Fruit fly (Drosophila melanogaster) S2 (cell line): ENCODE measurements around the gene Aplip1.
A peak's percentile ranks its signal among the peaks of the same experiment; 100 is the strongest.
"Not testable (repeated sequence)": the region's sequence is repeated elsewhere in the genome, so short reads cannot be mapped to it uniquely, and the experiment has no call there.

ENCODE experiments used
- CG8478 ChIP-seq: fragments of >200 bp; optimal IDR thresholded peaks from 2 replicates; lab custom pipeline; 2018
- CTCF ChIP-seq, 2 experiments: fragments of >200 bp; optimal IDR thresholded peaks; 2 replicates each; lab custom pipeline; 2018

Aplip1 gene

DNA sequence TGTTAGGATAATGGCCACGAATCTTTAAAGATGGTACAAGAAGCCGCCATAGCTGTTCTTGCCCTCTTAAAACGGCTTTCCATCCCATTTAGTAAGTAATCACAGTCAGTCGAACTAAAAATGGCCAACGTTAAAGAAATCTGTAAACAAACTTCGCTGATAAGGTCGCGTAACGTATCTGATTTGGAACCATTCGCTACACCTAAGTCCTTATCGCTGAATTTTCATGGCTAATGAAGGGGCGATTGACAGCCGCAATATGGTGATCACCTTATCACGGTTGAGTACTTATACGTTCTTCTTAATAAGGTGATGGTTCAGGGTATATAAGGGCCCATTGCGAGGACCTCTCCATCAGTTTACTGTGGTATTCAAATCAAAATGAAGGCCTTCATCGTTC is 16.5 kb downstream of the Aplip1 start, which contains the start of gene LysE:
Gene LysE, plus strand, starts transcription at position 257 of the 400 bp plus-strand sequence.
- no peak for TF ChIP-seq CG8478
- no peak for TF ChIP-seq CTCF (optimal IDR thresholded peaks at IDR 0.05; lab: Kevin White, UChicago)

DNA sequence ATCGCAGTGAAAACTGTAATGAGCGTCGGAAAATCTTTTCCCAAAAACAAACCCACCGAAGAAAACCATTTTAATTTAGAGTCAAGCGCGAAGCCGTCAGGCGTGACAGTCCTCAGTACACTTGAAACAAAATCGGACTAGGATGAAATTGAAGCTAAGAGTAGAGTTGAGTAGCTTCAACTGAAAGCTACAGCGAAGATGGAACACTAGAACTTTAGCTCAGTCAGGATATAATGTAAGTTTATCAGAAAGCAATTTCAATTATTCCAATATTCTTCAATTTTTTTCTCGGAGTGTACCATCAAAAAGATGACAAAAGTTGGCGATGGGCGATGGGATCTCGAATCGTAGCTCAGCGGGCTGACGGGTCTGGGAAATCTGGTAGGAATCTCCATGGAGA is 20.3 kb downstream of the Aplip1 start:
- TF ChIP-seq CTCF (optimal IDR thresholded peaks at IDR 0.05; lab: Kevin White, UChicago) = no peak
- no peak for TF ChIP-seq CG8478

DNA sequence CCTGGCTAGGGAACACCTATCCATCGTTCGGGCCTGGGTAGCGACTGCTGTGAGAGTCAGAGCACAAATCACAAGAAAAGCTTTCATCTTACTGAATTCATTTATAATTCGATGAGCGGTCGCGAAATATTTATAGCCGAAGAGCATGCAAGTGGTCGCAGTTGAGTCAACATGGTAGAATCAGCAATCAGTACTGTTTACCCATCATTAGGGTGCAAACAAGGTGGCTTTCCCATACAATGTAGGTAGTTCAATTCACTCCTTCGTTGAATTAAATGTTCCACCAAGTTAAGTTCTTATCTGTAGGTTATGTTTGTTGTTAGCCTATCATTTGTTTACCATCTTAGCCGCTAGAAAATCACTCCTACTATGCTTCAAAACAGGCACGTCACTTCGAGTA is 22.5 kb downstream of the Aplip1 start, which contains the start of gene LysP:
Gene LysP, minus strand, starts transcription at position 101 of the 400 bp plus-strand sequence.
- TF ChIP-seq CG8478 = no peak
- TF ChIP-seq CTCF (optimal IDR thresholded peaks at IDR 0.05; lab: Kevin White, UChicago) = no peak

DNA sequence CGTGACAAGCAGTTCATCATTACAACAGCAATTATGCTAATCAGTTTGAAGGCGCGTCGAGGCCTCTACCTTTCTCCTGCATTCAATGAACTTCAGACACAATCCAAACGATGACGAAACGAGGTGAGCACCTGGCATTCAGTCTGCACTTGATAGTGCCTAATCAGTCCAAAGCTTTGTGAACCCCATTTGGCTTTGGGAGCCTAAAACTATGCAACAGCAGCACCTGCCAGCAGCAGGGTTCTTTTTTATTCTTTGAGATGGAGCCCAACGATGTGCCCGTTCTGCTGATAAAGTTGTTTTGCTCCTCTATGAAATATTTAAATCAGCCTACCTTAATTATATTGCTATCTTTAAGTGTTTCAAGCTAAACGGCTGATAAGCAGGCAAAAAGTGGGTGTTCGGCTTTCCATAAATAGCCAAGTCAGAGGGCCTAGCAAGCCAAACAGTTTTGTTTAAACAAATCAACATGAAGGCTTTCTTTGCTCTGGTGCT is 31.2 kb downstream of the Aplip1 start, which contains the start of gene LysS:
Gene LysS, plus strand, starts transcription at position 445 of the 495 bp plus-strand sequence.
- TF ChIP-seq CTCF (optimal IDR thresholded peaks at IDR 0.05; lab: Kevin White, UChicago) (no peak), CG8478 (no peak)

DNA sequence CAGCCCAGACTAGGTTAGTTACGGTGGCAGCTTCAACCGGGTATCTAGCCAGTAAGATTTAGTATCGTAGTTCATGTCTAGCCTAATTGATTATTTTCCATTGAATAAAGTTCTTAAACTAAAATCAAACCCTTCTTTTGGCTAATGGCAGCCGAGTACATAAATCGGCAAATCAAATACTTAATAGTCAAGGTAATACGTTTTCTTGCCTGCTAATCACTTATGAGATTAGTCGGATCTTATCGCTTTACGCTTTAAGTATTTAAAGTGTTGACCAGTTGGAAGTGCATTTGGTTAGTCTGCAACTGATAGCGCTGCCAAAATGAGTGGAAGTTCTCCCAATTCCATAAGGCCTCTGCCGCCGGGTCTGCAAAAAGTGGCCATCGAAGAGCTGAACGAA is 36.5 kb downstream of the Aplip1 start, which contains the start of gene CG33965:
Gene CG33965, plus strand, starts transcription at position 301 of the 400 bp plus-strand sequence.
- TF ChIP-seq CTCF (optimal IDR thresholded peaks at IDR 0.05; lab: Kevin White, UChicago) = no peak
- TF ChIP-seq CG8478 = no peak

DNA sequence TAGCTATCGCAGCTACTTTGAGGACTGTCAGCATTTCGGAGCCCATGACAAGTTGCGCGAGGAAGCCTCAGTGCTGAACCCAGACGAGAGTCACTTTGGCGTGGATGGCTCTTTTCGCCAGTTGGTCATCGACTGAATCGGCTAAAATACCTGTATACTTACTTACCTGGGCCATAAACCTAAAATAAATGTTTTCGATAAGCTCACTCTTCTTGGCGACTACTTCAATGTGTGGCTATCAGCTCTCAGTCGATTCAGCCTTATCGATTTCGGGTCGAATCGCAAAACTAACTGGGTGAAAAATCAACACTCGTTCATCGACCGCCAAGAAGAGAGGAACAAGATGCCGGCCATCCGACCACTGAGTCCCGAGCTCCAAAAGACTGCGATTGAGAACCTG is 37.7 kb downstream of the Aplip1 start, which contains the start of gene CG33966:
Gene CG33966, plus strand, starts transcription at position 301 of the 400 bp plus-strand sequence.
- TF ChIP-seq CTCF (optimal IDR thresholded peaks at IDR 0.05; lab: Kevin White, UChicago) = no peak
- TF ChIP-seq CG8478 = no peak

DNA sequence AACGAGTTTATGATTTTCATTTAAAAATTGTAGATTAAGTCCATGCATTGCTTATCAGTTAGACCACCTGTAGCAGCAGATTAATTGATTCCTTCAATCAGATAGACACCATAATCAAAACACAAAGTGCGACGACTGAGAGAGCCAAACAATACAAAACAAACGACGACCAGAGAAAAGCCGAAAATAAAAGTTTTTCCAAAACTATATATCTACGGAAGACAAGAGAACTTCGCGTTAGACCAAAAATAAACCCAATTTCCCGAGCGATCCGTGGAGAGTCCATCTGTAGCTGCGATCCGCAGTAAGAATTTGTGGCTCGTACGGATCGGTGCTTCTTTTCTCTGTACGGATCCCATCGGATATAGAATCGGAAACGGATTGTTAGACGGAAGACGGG is 39.3 kb downstream of the Aplip1 start, which contains the start of gene galene:
Gene galene, plus strand, starts transcription at position 301 of the 400 bp plus-strand sequence.
- no peak for TF ChIP-seq CG8478
- TF ChIP-seq CTCF (optimal IDR thresholded peaks at IDR 0.05; lab: Kevin White, UChicago) = no peak

DNA sequence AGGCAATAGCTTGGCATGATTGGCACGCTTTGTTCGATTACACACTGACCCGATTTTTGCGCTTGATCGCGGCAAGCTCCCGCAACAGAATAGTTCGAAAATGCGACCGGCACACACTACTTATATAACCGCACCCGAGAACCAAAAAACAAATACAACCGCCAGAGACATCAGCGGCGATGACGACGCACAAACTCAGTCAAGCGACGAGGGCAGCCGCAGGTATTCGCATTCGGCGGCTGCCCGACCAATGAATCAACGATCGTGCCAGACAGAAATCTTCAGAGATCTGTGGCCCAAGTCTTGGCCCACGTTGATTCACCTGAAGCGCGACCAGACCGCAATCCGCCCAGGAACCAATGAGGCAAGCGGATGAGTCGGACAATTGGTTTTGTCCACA is 42.1 kb downstream of the Aplip1 start, which contains the start of gene CG9192:
Gene CG9192, minus strand, starts transcription at position 101 of the 400 bp plus-strand sequence.
- TF ChIP-seq CG8478 (no peak), CTCF (optimal IDR thresholded peaks at IDR 0.05; lab: Kevin White, UChicago) (no peak)

DNA sequence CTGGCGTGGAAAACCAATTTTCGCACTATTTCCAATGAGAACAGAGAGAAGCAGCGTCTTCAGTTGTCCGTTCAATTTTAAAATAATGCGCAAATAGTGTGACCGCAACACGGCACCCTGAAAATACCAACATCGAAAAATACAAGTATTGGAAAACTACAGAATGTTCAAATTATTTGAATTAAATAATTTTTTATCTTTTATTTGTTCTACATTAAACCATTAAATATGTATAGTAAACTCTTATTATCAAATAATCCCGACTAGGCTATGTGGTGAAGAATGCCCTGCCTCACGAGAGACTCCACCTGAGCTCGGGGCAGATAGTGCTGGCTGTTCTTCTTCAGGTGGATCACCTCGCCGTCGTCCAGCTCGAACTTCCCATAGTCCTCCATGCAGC is 49.7 kb downstream of the Aplip1 start, which contains the start of gene Klp61F:
Gene Klp61F, minus strand, starts transcription at position 101 of the 400 bp plus-strand sequence.
- TF ChIP-seq CTCF (optimal IDR thresholded peaks at IDR 0.05; lab: Kevin White, UChicago); CG8478: not testable (repeated sequence)

DNA sequence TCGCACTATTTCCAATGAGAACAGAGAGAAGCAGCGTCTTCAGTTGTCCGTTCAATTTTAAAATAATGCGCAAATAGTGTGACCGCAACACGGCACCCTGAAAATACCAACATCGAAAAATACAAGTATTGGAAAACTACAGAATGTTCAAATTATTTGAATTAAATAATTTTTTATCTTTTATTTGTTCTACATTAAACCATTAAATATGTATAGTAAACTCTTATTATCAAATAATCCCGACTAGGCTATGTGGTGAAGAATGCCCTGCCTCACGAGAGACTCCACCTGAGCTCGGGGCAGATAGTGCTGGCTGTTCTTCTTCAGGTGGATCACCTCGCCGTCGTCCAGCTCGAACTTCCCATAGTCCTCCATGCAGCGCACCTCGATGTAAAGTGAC is 50.7 kb downstream of the Aplip1 start, which contains the start of gene CG32318:
Gene CG32318, minus strand, starts transcription at position 101 of the 400 bp plus-strand sequence.
- not testable (repeated sequence) for TF ChIP-seq CG8478; CTCF (optimal IDR thresholded peaks at IDR 0.05; lab: Kevin White, UChicago)

DNA sequence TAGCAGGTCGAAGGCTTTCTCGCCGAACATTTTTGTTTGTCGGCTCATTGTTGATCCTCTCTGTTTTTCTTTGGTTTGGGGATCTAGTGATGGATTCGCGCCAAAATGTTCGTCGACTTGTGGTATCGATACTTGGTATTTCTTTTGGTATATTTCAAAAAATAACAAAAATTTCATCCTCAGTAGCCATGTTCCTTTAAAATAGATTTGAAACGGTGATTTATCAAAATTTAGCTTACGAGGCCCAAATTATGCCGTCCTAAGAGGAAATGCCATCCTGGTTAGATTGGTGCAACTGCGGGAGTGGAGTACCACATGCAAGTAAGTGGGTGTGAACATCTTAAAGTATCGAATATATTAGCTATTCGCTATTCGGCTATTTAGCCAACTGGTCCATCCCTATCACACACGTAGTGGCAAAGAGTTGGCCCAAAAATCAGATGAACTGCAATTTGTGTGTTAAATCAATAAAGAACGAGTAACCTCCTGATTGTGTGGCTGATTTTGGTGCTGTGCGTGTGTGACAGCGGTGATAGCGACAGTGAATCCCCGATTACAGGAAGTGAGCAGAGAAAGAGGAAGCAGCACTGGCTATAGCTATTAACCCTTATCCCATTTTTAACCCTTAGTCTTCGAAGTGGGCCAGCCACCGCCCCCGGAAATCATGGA is 51.6 kb downstream of the Aplip1 start, which contains the start of the genes Psf1 and Sac1:
Gene Psf1, minus strand, starts transcription at position 51 of the 669 bp plus-strand sequence.
Gene Sac1, plus strand, starts transcription at position 191 of the 669 bp plus-strand sequence.
- peak; percentile 8 to 30 for TF ChIP-seq CTCF (optimal IDR thresholded peaks at IDR 0.05; lab: Kevin White, UChicago)
- no peak for TF ChIP-seq CG8478
